Fruit fly (Drosophila melanogaster): ENCODE measurements around the gene Proc.

Gene Proc

DNA sequence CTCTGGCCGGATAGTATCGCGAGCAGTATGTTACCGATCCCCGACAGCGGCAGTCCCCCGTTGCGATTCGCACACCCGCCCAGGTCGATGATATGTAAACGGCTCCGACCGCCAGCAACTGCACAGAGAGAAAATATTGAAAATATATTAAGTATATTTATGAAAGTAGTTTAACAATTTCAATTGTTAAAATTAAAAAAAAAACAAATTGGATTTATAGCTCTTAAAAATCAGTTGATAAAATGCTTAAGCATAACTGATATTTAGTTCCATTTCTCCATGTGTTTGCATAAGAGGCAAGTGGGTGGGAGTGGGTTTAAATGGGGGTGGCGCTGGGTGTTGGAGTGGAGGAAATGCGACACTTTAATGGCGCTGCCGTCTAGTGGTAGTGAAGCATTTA is 21.8 kb downstream of the Proc start (continued):
- TF ChIP-seq maf-S (GFP tag; optimal IDR thresholded peaks at IDR 0.05) (no peak), twi (tag; optimal IDR thresholded peaks at IDR 0.05) (no peak), unpg (GFP tag; optimal IDR thresholded peaks at IDR 0.05) (peak; percentile 34), pzg (GFP tag; optimal IDR thresholded peaks at IDR 0.05) (no peak), CG5180 (GFP tag; optimal IDR thresholded peaks at IDR 0.05) (no peak), CG31224 (GFP tag; IDR thresholded peaks at IDR 0.05) (no peak), CoRest (tag; optimal IDR thresholded peaks at IDR 0.05) (peak; percentile 29), ttk (GFP tag; IDR thresholded peaks at IDR 0.05) (no peak), pros (GFP tag; optimal IDR thresholded peaks at IDR 0.05) (no peak), CG12769 (tag; optimal IDR thresholded peaks at IDR 0.05) (no peak), CG15601 (tag; optimal IDR thresholded peaks at IDR 0.05) (no peak), CG8290 (GFP tag; optimal IDR thresholded peaks at IDR 0.05) (no peak), CG8290 (tag; optimal IDR thresholded peaks at IDR 0.05) (no peak), CG4730 (GFP tag; IDR thresholded peaks at IDR 0.05) (no peak), Dip3 (GFP tag; optimal IDR thresholded peaks at IDR 0.05) (no peak), Sox102F (GFP tag; optimal IDR thresholded peaks at IDR 0.05) (peak; percentile 54), slou (GFP tag; optimal IDR thresholded peaks at IDR 0.05) (no peak), CG8765 (GFP tag; IDR thresholded peaks at IDR 0.05) (no peak), CG10979 (tag; optimal IDR thresholded peaks at IDR 0.05) (peak; percentile 24), bigmax (GFP tag; optimal IDR thresholded peaks at IDR 0.05) (no peak), CG1529 (GFP tag; optimal IDR thresholded peaks at IDR 0.05) (no peak), CG7556 (GFP tag; optimal IDR thresholded peaks at IDR 0.05) (peak; percentile 41), Usf (GFP tag; optimal IDR thresholded peaks at IDR 0.05) (no peak), hbn (GFP tag; IDR thresholded peaks at IDR 0.05; ENCODE audit: partially characterized antibody) (no peak), mam (GFP tag; optimal IDR thresholded peaks at IDR 0.05) (no peak), Opbp (GFP tag; IDR thresholded peaks at IDR 0.05; ENCODE audit: partially characterized antibody) (no peak), CG9817 (tag; optimal IDR thresholded peaks at IDR 0.05) (peak; percentile 23), CG14014 (GFP tag; IDR thresholded peaks at IDR 0.05) (peak; percentile 34; the same call in 1 of the 2 replicates), cas (GFP tag; IDR thresholded peaks at IDR 0.05) (no peak), vvl (GFP tag; IDR thresholded peaks at IDR 0.05) (peak; percentile 61; the same call in 1 of the 2 replicates), disco-r (GFP tag; optimal IDR thresholded peaks at IDR 0.05) (no peak), Mrtf (GFP tag; IDR thresholded peaks at IDR 0.05) (no peak), Gsc (GFP tag; IDR thresholded peaks at IDR 0.05) (no peak), CG14860 (GFP tag; IDR thresholded peaks at IDR 0.05; ENCODE audit: partially characterized antibody) (no peak), Meics (GFP tag; optimal IDR thresholded peaks at IDR 0.05) (peak; percentile 11), sim (GFP tag; IDR thresholded peaks at IDR 0.05) (no peak), ATbp (GFP tag; optimal IDR thresholded peaks at IDR 0.05) (peak; percentile 32), CG11696 (GFP tag; IDR thresholded peaks at IDR 0.05) (no peak), CG1792 (GFP tag; optimal IDR thresholded peaks at IDR 0.05) (no peak), Mad (GFP tag; optimal IDR thresholded peaks at IDR 0.05) (no peak), esg (GFP tag; conservative IDR thresholded peaks at IDR 0.05) (peak; percentile 31), chm (GFP tag; IDR thresholded peaks at IDR 0.05) (no peak), CG12155 (GFP tag; optimal IDR thresholded peaks at IDR 0.05) (no peak), fru (optimal IDR thresholded peaks at IDR 0.05) (no peak), CG15011 (GFP tag; optimal IDR thresholded peaks at IDR 0.05) (no peak), NC2β (GFP tag; optimal IDR thresholded peaks at IDR 0.05) (no peak), mld (GFP tag; IDR thresholded peaks at IDR 0.05; ENCODE audit: partially characterized antibody) (no peak), sna (GFP tag; IDR thresholded peaks at IDR 0.05; ENCODE audit: partially characterized antibody) (no peak), repo (GFP tag; optimal IDR thresholded peaks at IDR 0.05) (no peak), Doc2 (GFP tag; IDR thresholded peaks at IDR 0.05) (no peak), tll (GFP tag; optimal IDR thresholded peaks at IDR 0.05) (no peak), dm (GFP tag; optimal IDR thresholded peaks at IDR 0.05) (no peak)

Measured in whole organism, embryonic.